Worm (Caenorhabditis elegans) whole organism, L4 larva: Measurements from ENCODE around the gene C06E4.2.
"Not testable (repeated sequence)": the region's sequence is repeated elsewhere in the genome, so short reads cannot be mapped to it uniquely, and the experiment has no call there.

Source experiments
- ZK337.2 ChIP-seq: fragments of 200-800 bp; sonication (Bioruptor generic); IDR thresholded peaks from 2 replicates; pipeline ENCODE4 v1.3.6; 2022; ENCODE audit warnings: missing genetic modification reagents, missing genetic modification characterization, missing compliant biosample characterization
- aha-1 ChIP-seq: fragments of 150-350 bp; peaks from one replicate; lab custom pipeline; 2014; ENCODE audit warnings: missing biosample characterization, missing genetic modification characterization
- ceh-32 ChIP-seq: sonication (generic microtip); optimal IDR thresholded peaks from 2 replicates; lab custom pipeline; 2016; ENCODE audit warnings: mild to moderate bottlenecking, missing genetic modification characterization, missing compliant biosample characterization; ENCODE audit not compliant: poor library complexity
- ceh-62 ChIP-seq: sonication (generic microtip); optimal IDR thresholded peaks from 2 replicates; lab custom pipeline; 2017; ENCODE audit warnings: missing biosample characterization, missing genetic modification characterization
- ceh-82 ChIP-seq: sonication (generic microtip); optimal IDR thresholded peaks from 2 replicates; lab custom pipeline; 2017; ENCODE audit warnings: missing biosample characterization, missing genetic modification characterization
- ces-1 ChIP-seq: fragments of 150-350 bp; sonication (generic microtip); optimal IDR thresholded peaks from 4 replicates; lab custom pipeline; 2014; ENCODE audit warnings: missing biosample characterization, missing genetic modification reagents, missing genetic modification characterization
- daf-16 ChIP-seq, 3 experiments: sonication (generic microtip); optimal IDR thresholded peaks; 2 replicates each; lab custom pipeline; 2016 to 2017; ENCODE audit warnings: missing genetic modification characterization in 3 of 3, missing genetic modification reagents in 3 of 3, mild to moderate bottlenecking in 2 of 3, missing compliant biosample characterization in 2 of 3, missing biosample characterization in 1 of 3, moderate library complexity in 1 of 3
- daf-8 ChIP-seq: fragments of 200-800 bp; sonication (Bioruptor generic); IDR thresholded peaks from 2 replicates; pipeline ENCODE4 v1.3.6; 2022; ENCODE audit warnings: missing genetic modification characterization, missing compliant biosample characterization
- dmd-8 ChIP-seq: fragments of 200-800 bp; sonication (Bioruptor generic); IDR thresholded peaks from 2 replicates; pipeline ENCODE4 v1.3.6; 2022; ENCODE audit warnings: missing genetic modification characterization, missing compliant biosample characterization
- duxl-1 ChIP-seq: sonication (generic microtip); optimal IDR thresholded peaks from 2 replicates; lab custom pipeline; 2016; ENCODE audit warnings: mild to moderate bottlenecking, missing genetic modification characterization, moderate library complexity, missing compliant biosample characterization; ENCODE audit not compliant: poor library complexity
- dve-1 ChIP-seq: sonication (generic microtip); optimal IDR thresholded peaks from 2 replicates; lab custom pipeline; 2017; ENCODE audit warnings: antibody characterized with exemption, mild to moderate bottlenecking, missing genetic modification characterization, missing compliant biosample characterization; ENCODE audit not compliant: insufficient read depth
- egl-27 ChIP-seq: sonication (generic microtip); optimal IDR thresholded peaks from 3 replicates; lab custom pipeline; 2017; ENCODE audit warnings: missing biosample characterization, missing genetic modification reagents, missing genetic modification characterization
- egl-43 ChIP-seq: fragments of 200-800 bp; sonication (Bioruptor generic); IDR thresholded peaks from 2 replicates; pipeline ENCODE4 v1.3.6; 2022; ENCODE audit warnings: missing genetic modification reagents, missing genetic modification characterization, missing compliant biosample characterization
- fkh-10 ChIP-seq: fragments of 150-350 bp; optimal IDR thresholded peaks from 2 replicates; lab custom pipeline; 2014; ENCODE audit warnings: missing biosample characterization, missing genetic modification reagents, missing genetic modification characterization
- fos-1 ChIP-seq: fragments of 150-350 bp; optimal IDR thresholded peaks from 2 replicates; lab custom pipeline; 2014; ENCODE audit warnings: missing biosample characterization, missing genetic modification characterization
- hif-1 ChIP-seq, 2 experiments: sonication (generic microtip); optimal IDR thresholded peaks; 2 replicates each; lab custom pipeline; 2016 to 2017; ENCODE audit warnings: missing compliant biosample characterization in 2 of 2, missing genetic modification characterization in 2 of 2, missing genetic modification reagents in 2 of 2, missing genotype in 2 of 2, mild to moderate bottlenecking in 1 of 2
- hlh-30 ChIP-seq: sonication (generic microtip); optimal IDR thresholded peaks from 2 replicates; lab custom pipeline; 2017; ENCODE audit warnings: antibody characterized with exemption, mild to moderate bottlenecking, missing genetic modification characterization, missing compliant biosample characterization; ENCODE audit not compliant: insufficient read depth
- lin-1 ChIP-seq: fragments of 200-800 bp; sonication (Bioruptor generic); IDR thresholded peaks from 2 replicates; pipeline ENCODE4 v1.3.6; 2022; ENCODE audit warnings: missing genetic modification reagents, missing genetic modification characterization, missing compliant biosample characterization
- lin-13 ChIP-seq: fragments of 150-350 bp; optimal IDR thresholded peaks from 2 replicates; lab custom pipeline; 2014; ENCODE audit warnings: missing biosample characterization, missing genetic modification reagents, missing genetic modification characterization
- lin-38 ChIP-seq: fragments of 200-800 bp; sonication (Bioruptor generic); IDR thresholded peaks from 2 replicates; pipeline ENCODE4 v1.3.6; 2022; ENCODE audit warnings: missing genetic modification reagents, missing genetic modification characterization, missing compliant biosample characterization
- lir-3 ChIP-seq: sonication (generic microtip); optimal IDR thresholded peaks from 2 replicates; lab custom pipeline; 2016; ENCODE audit warnings: mild to moderate bottlenecking, missing genetic modification characterization, missing compliant biosample characterization
- mdl-1 ChIP-seq, 2 experiments: fragments of 150-350 bp in 1 of 2; sonication (generic microtip) in 1 of 2; optimal IDR thresholded peaks; 2 replicates each; lab custom pipeline; 2014 to 2017; ENCODE audit warnings: missing biosample characterization in 2 of 2, missing genetic modification characterization in 2 of 2
- mep-1 ChIP-seq: fragments of 150-350 bp; sonication (generic microtip); optimal IDR thresholded peaks from 3 replicates; lab custom pipeline; 2014; ENCODE audit warnings: missing biosample characterization, missing genetic modification characterization
- mes-2 ChIP-seq: sonication (generic microtip); optimal IDR thresholded peaks from 2 replicates; lab custom pipeline; 2016; ENCODE audit warnings: missing genotype, mild to moderate bottlenecking, missing genetic modification characterization, missing compliant biosample characterization; ENCODE audit not compliant: poor library complexity, severe bottlenecking
- nhr-10 ChIP-seq: fragments of 150-350 bp; optimal IDR thresholded peaks from 2 replicates; lab custom pipeline; 2014; ENCODE audit warnings: missing biosample characterization, missing genetic modification characterization
- nhr-237 ChIP-seq: sonication (generic microtip); optimal IDR thresholded peaks from 2 replicates; lab custom pipeline; 2017; ENCODE audit warnings: missing biosample characterization, missing genetic modification characterization
- nhr-6 ChIP-seq: fragments of 150-350 bp; optimal IDR thresholded peaks from 2 replicates; lab custom pipeline; 2014; ENCODE audit warnings: missing biosample characterization, missing genetic modification characterization
- nhr-76 ChIP-seq: fragments of 150-350 bp; optimal IDR thresholded peaks from 2 replicates; lab custom pipeline; 2014; ENCODE audit warnings: missing biosample characterization, missing genetic modification characterization
- php-3 ChIP-seq: fragments of 200-800 bp; sonication (Bioruptor generic); IDR thresholded peaks from 2 replicates; pipeline ENCODE4 v1.3.6; 2022; ENCODE audit warnings: missing genetic modification reagents, missing genetic modification characterization, missing compliant biosample characterization
- set-16 ChIP-seq: fragments of 200-800 bp; sonication (Bioruptor generic); IDR thresholded peaks from 2 replicates; pipeline ENCODE4 v1.3.6; 2022; ENCODE audit warnings: missing genetic modification reagents, missing genetic modification characterization, missing compliant biosample characterization
- tra-1 ChIP-seq: fragments of 200-800 bp; sonication (Bioruptor generic); IDR thresholded peaks from 2 replicates; pipeline ENCODE4 v1.3.6; 2022; ENCODE audit warnings: missing genetic modification reagents, missing genetic modification characterization, missing compliant biosample characterization
- unc-39 ChIP-seq: sonication (generic microtip); optimal IDR thresholded peaks from 2 replicates; lab custom pipeline; 2017; ENCODE audit warnings: missing biosample characterization, missing genetic modification characterization
- zag-1 ChIP-seq: fragments of 150-350 bp; optimal IDR thresholded peaks from 2 replicates; lab custom pipeline; 2014; ENCODE audit warnings: missing biosample characterization, missing genetic modification characterization
- zfp-2 ChIP-seq: sonication (generic microtip); optimal IDR thresholded peaks from 2 replicates; lab custom pipeline; 2016; ENCODE audit warnings: mild to moderate bottlenecking, missing genetic modification characterization, missing compliant biosample characterization
- ztf-11 ChIP-seq: fragments of 150-350 bp; optimal IDR thresholded peaks from 2 replicates; lab custom pipeline; 2014; ENCODE audit warnings: missing biosample characterization, missing genetic modification characterization

The C06E4.2 gene

ce11 chrIV:7243913-7244312 is 32.8 kb upstream of the C06E4.2 start, which contains the start of gene afmd-1:
Gene afmd-1, plus strand, starts transcription at chrIV:7244228.
- peak; percentile 4 for TF ChIP-seq aha-1
- no peak for TF ChIP-seq egl-27 (tag; lab: Kevin White, UChicago)
- TF ChIP-seq daf-16 (GFP tag; optimal IDR thresholded peaks at IDR 0.05; lab: Kevin White, UChicago): no peak
- peak; percentile 54 for TF ChIP-seq daf-16 (tag; optimal IDR thresholded peaks at IDR 0.05; lab: Kevin White, UChicago)

- TF ChIP-seq egl-43 (GFP tag; lab: Robert Waterston, UW) (0 out of 2 replicates have a peak, but pooled peaks have one; percentile 18), set-16 (GFP tag; lab: Robert Waterston, UW) (peak; percentile 85), ceh-82 (tag; lab: Kevin White, UChicago) (no peak), aha-1 (peak; percentile 41), duxl-1 (tag; lab: Kevin White, UChicago) (no peak)
Measured at ce11 chrIV:7245592-7245991, 31.2 kb upstream of the C06E4.2 start.

ce11 chrIV:7246553-7246952 is 30.2 kb upstream of the C06E4.2 start, which contains the start of gene col-114:
Gene col-114, minus strand, starts transcription at chrIV:7246653.
- TF ChIP-seq nhr-76 (tag; lab: Kevin White, UChicago): no peak
- TF ChIP-seq lin-38 (GFP tag; lab: Robert Waterston, UW): no peak
- no peak for TF ChIP-seq nhr-10 (tag; lab: Kevin White, UChicago)
- TF ChIP-seq lin-13 (GFP tag; lab: Kevin White, UChicago): no peak
- no peak for TF ChIP-seq ZK337.2 (GFP tag; lab: Robert Waterston, UW)
- TF ChIP-seq mep-1 (tag; lab: Kevin White, UChicago): no peak
- TF ChIP-seq dmd-8 (GFP tag; lab: Robert Waterston, UW): no peak
- TF ChIP-seq lin-1 (GFP tag; lab: Robert Waterston, UW): no peak
- no peak for TF ChIP-seq mes-2 (tag; lab: Kevin White, UChicago)
- no peak for TF ChIP-seq nhr-237
- TF ChIP-seq lir-3: no peak
- TF ChIP-seq fos-1 (tag; lab: Kevin White, UChicago): no peak
- no peak for TF ChIP-seq php-3 (GFP tag; lab: Robert Waterston, UW)
- TF ChIP-seq tra-1 (GFP tag; lab: Robert Waterston, UW): no peak
- TF ChIP-seq ceh-62 (tag; lab: Kevin White, UChicago): no peak
- TF ChIP-seq ceh-82 (tag; lab: Kevin White, UChicago): no peak

ce11 chrIV:7247243-7247642 is 29.5 kb upstream of the C06E4.2 start, which contains the start of gene D2024.1:
Gene D2024.1, plus strand, starts transcription at chrIV:7247543.
- TF ChIP-seq nhr-6; hlh-30 (tag; lab: Kevin White, UChicago); ceh-32 (tag; lab: Kevin White, UChicago): not testable (repeated sequence)

ce11 chrIV:7250158-7250557 is 26.6 kb upstream of the C06E4.2 start, which contains the start of gene D2024.18:
Gene D2024.18, plus strand, starts transcription at chrIV:7250458.
- no peak for TF ChIP-seq ZK337.2 (GFP tag; lab: Robert Waterston, UW)
- TF ChIP-seq zag-1 (tag; lab: Kevin White, UChicago): no peak
- no peak for TF ChIP-seq fkh-10 (GFP tag; lab: Kevin White, UChicago)
- TF ChIP-seq ceh-32 (tag; lab: Kevin White, UChicago): no peak
- TF ChIP-seq hif-1 (tag; optimal IDR thresholded peaks at IDR 0.05; lab: Kevin White, UChicago): no peak
- no peak for TF ChIP-seq dve-1 (tag; lab: Kevin White, UChicago)
- TF ChIP-seq ztf-11 (tag; lab: Kevin White, UChicago): no peak
- TF ChIP-seq daf-8 (GFP tag; lab: Robert Waterston, UW): no peak
- no peak for TF ChIP-seq mdl-1 (tag; optimal IDR thresholded peaks at IDR 0.05; lab: Kevin White, UChicago)
- TF ChIP-seq zfp-2 (tag; lab: Kevin White, UChicago): no peak
- TF ChIP-seq nhr-6: no peak
- TF ChIP-seq ceh-82 (tag; lab: Kevin White, UChicago): no peak
- TF ChIP-seq ces-1 (GFP tag; lab: Kevin White, UChicago): no peak
- TF ChIP-seq unc-39 (tag; lab: Kevin White, UChicago): no peak
